Worm (Caenorhabditis elegans) whole organism, L1 larva: ENCODE data around the gene sma-10.

Experiments
- C34B4.2 ChIP-seq: sonication (generic microtip); optimal IDR thresholded peaks from 2 replicates; lab custom pipeline; 2017; ENCODE audit warnings: mild to moderate bottlenecking, missing genetic modification characterization, missing compliant biosample characterization
- ama-1 ChIP-seq: fragments of 150-350 bp; optimal IDR thresholded peaks from 2 replicates; lab custom pipeline; 2014
- ceh-8 ChIP-seq: fragments of 200-800 bp; sonication (Bioruptor generic); optimal IDR thresholded peaks from 2 replicates; lab custom pipeline; 2018; ENCODE audit warnings: mild to moderate bottlenecking, missing genetic modification characterization, moderate library complexity, missing compliant biosample characterization
- dpl-1 ChIP-seq, 3 experiments: fragments of 150-350 bp in 2 of 3; sonication (generic microtip) in 1 of 3; optimal IDR thresholded peaks; 2 replicates each; lab custom pipeline; 2014 to 2017; ENCODE audit warnings: missing biosample characterization in 3 of 3, missing genetic modification characterization in 3 of 3, missing genetic modification reagents in 3 of 3
- dsc-1 ChIP-seq: sonication (generic microtip); optimal IDR thresholded peaks from 2 replicates; lab custom pipeline; 2016; ENCODE audit warnings: mild to moderate bottlenecking, missing genetic modification characterization, missing compliant biosample characterization
- efl-1 ChIP-seq, 4 experiments: fragments of 150-350 bp; optimal IDR thresholded peaks in 3 of 4; peaks in 1 of 4; 1 replicate in 1 of 4; 2 replicates in 3 of 4; lab custom pipeline; 2014; ENCODE audit warnings: missing biosample characterization in 2 of 4, missing genetic modification characterization in 2 of 4, missing genetic modification reagents in 2 of 4
- elt-2 ChIP-seq: sonication (generic microtip); optimal IDR thresholded peaks from 2 replicates; lab custom pipeline; 2016; ENCODE audit warnings: missing genetic modification characterization, mild to moderate bottlenecking, inconsistent platforms, missing compliant biosample characterization, missing genetic modification reagents
- fkh-10 ChIP-seq: sonication (generic microtip); optimal IDR thresholded peaks from 2 replicates; lab custom pipeline; 2017; ENCODE audit warnings: missing biosample characterization, missing genetic modification reagents, missing genetic modification characterization
- fkh-8 ChIP-seq: sonication (generic microtip); optimal IDR thresholded peaks from 2 replicates; lab custom pipeline; 2016; ENCODE audit warnings: mild to moderate bottlenecking, missing genetic modification characterization, missing compliant biosample characterization
- grh-1 ChIP-seq: fragments of 200-800 bp; sonication (Bioruptor generic); IDR thresholded peaks from 2 replicates; pipeline ENCODE4 v1.3.6; 2022; ENCODE audit warnings: missing genetic modification reagents, missing genetic modification characterization, missing compliant biosample characterization
- hlh-4 ChIP-seq: sonication (generic microtip); optimal IDR thresholded peaks from 2 replicates; lab custom pipeline; 2016; ENCODE audit warnings: mild to moderate bottlenecking, missing genetic modification characterization, missing compliant biosample characterization
- hpl-2 ChIP-seq: fragments of 150-350 bp; optimal IDR thresholded peaks from 2 replicates; lab custom pipeline; 2014; ENCODE audit warnings: missing biosample characterization, missing genetic modification reagents, missing genetic modification characterization
- irx-1 ChIP-seq: sonication (generic microtip); optimal IDR thresholded peaks from 2 replicates; lab custom pipeline; 2016; ENCODE audit warnings: missing genetic modification characterization, missing compliant biosample characterization
- jun-1 ChIP-seq: fragments of 150-350 bp; optimal IDR thresholded peaks from 2 replicates; lab custom pipeline; 2014; ENCODE audit warnings: missing biosample characterization, missing genetic modification reagents, missing genetic modification characterization
- lin-15B ChIP-seq: fragments of 150-350 bp; sonication (generic microtip); optimal IDR thresholded peaks from 3 replicates; lab custom pipeline; 2014; ENCODE audit warnings: missing biosample characterization, missing genetic modification characterization
- lin-35 ChIP-seq, 2 experiments: fragments of 150-350 bp; optimal IDR thresholded peaks; 2 replicates each; lab custom pipeline; 2014; ENCODE audit warnings: missing biosample characterization in 2 of 2, missing genetic modification characterization in 2 of 2, missing genetic modification reagents in 2 of 2
- lin-39 ChIP-seq: fragments of 150-350 bp; optimal IDR thresholded peaks from 2 replicates; lab custom pipeline; 2014; ENCODE audit warnings: missing biosample characterization, missing genetic modification reagents, missing genetic modification characterization
- lir-3 ChIP-seq: sonication (generic microtip); optimal IDR thresholded peaks from 2 replicates; lab custom pipeline; 2016; ENCODE audit warnings: mild to moderate bottlenecking, missing genetic modification characterization, moderate library complexity, missing compliant biosample characterization; ENCODE audit not compliant: poor library complexity
- mef-2 ChIP-seq: fragments of 150-350 bp; optimal IDR thresholded peaks from 2 replicates; lab custom pipeline; 2014; ENCODE audit warnings: missing biosample characterization, missing genetic modification characterization
- nhr-19 ChIP-seq: fragments of 200-800 bp; sonication (Bioruptor generic); conservative IDR thresholded peaks from 2 replicates; pipeline ENCODE4 v1.3.6; 2022; ENCODE audit warnings: missing genetic modification characterization, missing compliant biosample characterization
- nhr-20 ChIP-seq: sonication (generic microtip); optimal IDR thresholded peaks from 2 replicates; lab custom pipeline; 2016; ENCODE audit warnings: mild to moderate bottlenecking, missing genetic modification characterization, missing compliant biosample characterization
- nhr-237 ChIP-seq: fragments of 150-350 bp; optimal IDR thresholded peaks from 2 replicates; lab custom pipeline; 2014; ENCODE audit warnings: missing biosample characterization, missing genetic modification characterization
- nhr-28 ChIP-seq: fragments of 150-350 bp; optimal IDR thresholded peaks from 2 replicates; lab custom pipeline; 2014; ENCODE audit warnings: missing biosample characterization, missing genetic modification characterization
- nhr-47 ChIP-seq: sonication (generic microtip); optimal IDR thresholded peaks from 2 replicates; lab custom pipeline; 2016; ENCODE audit warnings: mild to moderate bottlenecking, missing genetic modification characterization, moderate library complexity, missing compliant biosample characterization
- nhr-71 ChIP-seq: sonication (generic microtip); optimal IDR thresholded peaks from 2 replicates; lab custom pipeline; 2016; ENCODE audit warnings: mild to moderate bottlenecking, missing genetic modification characterization, moderate library complexity, missing compliant biosample characterization
- nhr-76 ChIP-seq: sonication (generic microtip); optimal IDR thresholded peaks from 2 replicates; lab custom pipeline; 2017; ENCODE audit warnings: missing biosample characterization, missing genetic modification characterization
- nhr-85 ChIP-seq: sonication (generic microtip); peaks from one replicate; lab custom pipeline; 2016; ENCODE audit warnings: missing genetic modification characterization, inconsistent platforms, missing compliant biosample characterization
- nhr-90 ChIP-seq: sonication (generic microtip); optimal IDR thresholded peaks from 2 replicates; lab custom pipeline; 2016; ENCODE audit warnings: mild to moderate bottlenecking, missing genetic modification characterization, missing compliant biosample characterization; ENCODE audit not compliant: poor library complexity
- pqm-1 ChIP-seq: sonication (generic microtip); optimal IDR thresholded peaks from 3 replicates; lab custom pipeline; 2017; ENCODE audit warnings: missing biosample characterization, missing genetic modification characterization
- snu-23 ChIP-seq: sonication (generic microtip); optimal IDR thresholded peaks from 2 replicates; lab custom pipeline; 2016; ENCODE audit warnings: missing genetic modification characterization, missing compliant biosample characterization
- tbx-2 ChIP-seq: sonication (generic microtip); optimal IDR thresholded peaks from 2 replicates; lab custom pipeline; 2016; ENCODE audit warnings: missing genetic modification characterization, missing compliant biosample characterization

sma-10 gene

DNA sequence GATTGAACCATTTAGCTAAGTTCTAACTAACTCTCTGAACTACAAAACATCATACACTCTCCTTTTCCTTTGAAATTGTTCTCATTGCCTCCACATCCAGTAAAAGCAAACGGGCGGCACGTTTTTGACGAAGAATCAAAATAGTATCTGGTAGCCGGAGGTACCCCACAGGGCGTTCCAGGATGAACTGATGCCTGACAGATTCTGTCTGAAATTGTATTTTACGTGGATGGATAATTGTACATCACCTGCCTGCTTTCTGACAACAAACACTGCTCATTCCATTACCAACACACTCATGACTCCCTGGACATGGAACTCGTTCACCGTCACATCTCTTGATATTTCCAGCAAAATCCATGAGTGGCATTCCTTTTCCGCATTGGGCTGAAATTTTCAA, 16.2 kb downstream of the sma-10 start:
- no peak for TF ChIP-seq efl-1 (optimal IDR thresholded peaks at IDR 0.05; lab: Kevin White, UChicago)
- peak in 1 of 2 experiments; percentile 71 for TF ChIP-seq efl-1 (GFP tag; optimal IDR thresholded peaks at IDR 0.05 in 1 of 2; lab: Kevin White, UChicago)
- no peak for TF ChIP-seq dpl-1 (GFP tag; optimal IDR thresholded peaks at IDR 0.05; lab: Kevin White, UChicago)

DNA sequence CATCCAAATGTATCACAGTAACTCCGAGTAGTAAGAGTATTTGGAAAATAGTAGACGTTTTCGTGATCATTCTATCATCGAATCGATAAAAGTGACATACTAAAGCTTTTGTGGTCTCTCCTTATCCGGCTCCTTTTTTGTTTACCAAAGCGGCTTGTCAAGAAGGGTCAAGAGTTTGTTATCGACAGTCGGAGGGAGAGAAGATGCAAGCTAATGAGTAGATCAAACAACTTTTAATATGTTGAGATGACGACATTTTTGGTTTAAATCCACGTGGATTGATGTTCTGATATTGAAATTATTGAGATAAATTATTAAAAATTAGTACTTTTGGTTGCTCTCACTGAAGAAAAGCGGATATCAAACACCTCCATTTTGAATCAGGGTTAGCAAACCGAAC, 17.1 kb downstream of the sma-10 start, which contains the start of gene T21D12.7:
TSS of gene T21D12.7 (minus strand) at position 101 of the 400 bp plus-strand sequence.
- TF ChIP-seq ceh-8 = no peak

DNA sequence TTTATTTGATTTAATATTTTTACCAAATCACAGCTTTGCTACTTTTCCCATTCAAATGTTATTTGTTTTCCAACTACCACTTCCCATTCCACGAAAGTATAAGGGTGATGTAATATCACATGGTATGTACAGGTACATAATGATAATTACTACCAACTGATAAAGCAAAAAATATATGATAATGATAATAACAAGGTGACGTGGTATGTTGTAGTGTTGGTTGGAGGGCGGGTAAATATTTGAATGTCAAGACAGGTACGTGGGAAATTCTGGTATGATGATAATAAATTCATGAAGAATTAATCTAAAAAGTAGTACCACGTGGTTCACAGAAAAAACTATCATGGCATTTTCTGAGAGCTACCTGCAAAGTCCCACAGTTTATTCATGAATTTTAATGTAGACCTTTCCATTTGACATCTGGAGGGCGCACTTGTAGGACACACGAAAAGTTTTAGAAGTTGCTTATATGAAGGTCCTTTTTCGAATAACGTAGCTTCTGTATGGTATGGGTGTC, 17.7 kb downstream of the sma-10 start:
- TF ChIP-seq nhr-90 (tag; lab: Kevin White, UChicago) = peak; percentile 78
- no peak for TF ChIP-seq C34B4.2 (tag; lab: Kevin White, UChicago)
- no peak for TF ChIP-seq hlh-4 (tag; lab: Kevin White, UChicago)
- TF ChIP-seq fkh-8 = no peak
- TF ChIP-seq grh-1 (GFP tag; lab: Robert Waterston, UW) = no peak
- peak; percentile 49 for TF ChIP-seq nhr-20
- TF ChIP-seq efl-1 (optimal IDR thresholded peaks at IDR 0.05; lab: Kevin White, UChicago) = no peak
- TF ChIP-seq efl-1 (GFP tag; optimal IDR thresholded peaks at IDR 0.05 in 1 of 2; lab: Kevin White, UChicago) = peak in 1 of 2 experiments; percentile 90
- peak in 1 of 2 experiments; percentile 26 for TF ChIP-seq lin-35 (GFP tag; optimal IDR thresholded peaks at IDR 0.05; lab: Kevin White, UChicago)
- no peak for TF ChIP-seq nhr-28 (tag; lab: Kevin White, UChicago)
- TF ChIP-seq lin-15B (tag; lab: Kevin White, UChicago) = no peak
- TF ChIP-seq elt-2 = peak; percentile 96
- peak; percentile 25 for TF ChIP-seq hpl-2 (GFP tag; lab: Kevin White, UChicago)
- TF ChIP-seq irx-1 (tag; lab: Kevin White, UChicago) = no peak
- no peak for TF ChIP-seq lin-39 (tag; lab: Kevin White, UChicago)
- peak; percentile 48 for TF ChIP-seq snu-23 (GFP tag; lab: Kevin White, UChicago)
- TF ChIP-seq nhr-237 = no peak
- TF ChIP-seq nhr-47 (tag; lab: Kevin White, UChicago) = peak; percentile 22
- TF ChIP-seq jun-1 (tag; lab: Kevin White, UChicago) = peak; percentile 76
- TF ChIP-seq pqm-1 (tag; lab: Kevin White, UChicago) = peak; percentile 96
- peak; percentile 50 for TF ChIP-seq nhr-71
- TF ChIP-seq fkh-10 = no peak
- TF ChIP-seq tbx-2 (tag; lab: Kevin White, UChicago) = peak; percentile 9
- peak; percentile 23 for TF ChIP-seq lir-3 (tag; lab: Kevin White, UChicago)
- TF ChIP-seq ama-1 (lab: Kevin White, UChicago) = peak; percentile 20
- peak; percentile 39 for TF ChIP-seq nhr-85 (tag; lab: Kevin White, UChicago)
- peak; percentile 28; the same call in 1 of the 2 replicates for TF ChIP-seq nhr-19 (GFP tag; lab: Robert Waterston, UW)

ce11 chrIV:293163-293755, 19.0 kb downstream of the sma-10 start:
- TF ChIP-seq mef-2 (tag; lab: Kevin White, UChicago) (no peak), dsc-1 (tag; lab: Kevin White, UChicago) (no peak), nhr-85 (tag; lab: Kevin White, UChicago) (peak; percentile 77), efl-1 (optimal IDR thresholded peaks at IDR 0.05; lab: Kevin White, UChicago) (no peak), efl-1 (GFP tag; optimal IDR thresholded peaks at IDR 0.05 in 1 of 2; lab: Kevin White, UChicago) (peak in 1 of 2 experiments; percentile 79), elt-2 (peak; percentile 10)
- TF ChIP-seq, all 84 proteins: peak for 3

DNA sequence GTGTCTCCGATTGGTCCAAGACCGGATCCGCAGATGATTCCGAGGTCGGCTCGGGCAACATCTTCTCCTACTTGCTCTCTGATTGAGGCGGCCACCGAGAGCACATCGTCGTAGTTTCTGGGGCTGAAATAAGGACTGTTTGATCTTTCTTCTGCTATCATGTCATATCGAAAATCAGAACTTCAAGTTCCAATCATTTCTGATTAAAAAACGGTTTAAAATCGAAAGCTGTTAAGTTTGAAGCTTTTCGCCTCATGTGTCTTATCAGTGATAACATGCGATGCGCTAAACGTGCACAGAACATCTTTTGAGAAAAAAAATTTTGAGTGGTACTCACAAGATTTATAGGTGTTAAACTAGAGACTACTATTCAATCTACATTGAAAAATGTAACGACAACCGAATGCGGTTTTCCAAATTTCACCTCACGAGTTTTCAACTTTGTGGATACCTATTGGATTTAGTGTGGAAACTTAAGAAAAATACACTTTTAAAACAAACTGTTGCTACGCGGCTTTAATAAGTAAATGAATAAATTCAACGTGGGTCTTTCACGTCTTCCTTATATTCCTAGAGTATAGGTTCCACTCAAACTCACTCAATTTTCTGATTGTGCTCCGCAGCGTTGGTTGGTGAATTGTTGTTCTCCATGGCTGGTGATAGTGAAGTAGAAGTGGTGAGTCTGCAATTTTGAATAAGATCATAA, 19.9 kb downstream of the sma-10 start:
- TF ChIP-seq efl-1 (optimal IDR thresholded peaks at IDR 0.05; lab: Kevin White, UChicago) (no peak), efl-1 (GFP tag; optimal IDR thresholded peaks at IDR 0.05 in 1 of 2; lab: Kevin White, UChicago) (peak in 1 of 2 experiments; percentile 93), nhr-76 (tag; lab: Kevin White, UChicago) (no peak), nhr-85 (tag; lab: Kevin White, UChicago) (peak; percentile 51)
